Worm (Caenorhabditis elegans) whole organism, L4 larva: ENCODE measurements around the gene C17H11.1.
"Not testable (repeated sequence)": the region's sequence is repeated elsewhere in the genome, so short reads cannot be mapped to it uniquely, and the experiment has no call there.

Experiments used
- D1046.2 ChIP-seq: fragments of 200-800 bp; sonication (Bioruptor generic); IDR thresholded peaks from 2 replicates; pipeline ENCODE4 v1.3.6; 2022; ENCODE audit warnings: missing genetic modification characterization, missing compliant biosample characterization
- F26F4.8 ChIP-seq: fragments of 200-800 bp; sonication (Bioruptor generic); conservative IDR thresholded peaks from 2 replicates; pipeline ENCODE4 v1.3.6; 2022; ENCODE audit warnings: missing genetic modification characterization, missing compliant biosample characterization
- T20F7.1 ChIP-seq: fragments of 200-800 bp; sonication (Bioruptor generic); optimal IDR thresholded peaks from 2 replicates; lab custom pipeline; 2018; ENCODE audit warnings: mild to moderate bottlenecking, missing genetic modification characterization, missing compliant biosample characterization
- T26A8.4 ChIP-seq: fragments of 200-800 bp; sonication (Bioruptor generic); IDR thresholded peaks from 2 replicates; pipeline ENCODE4 v1.3.6; 2022; ENCODE audit warnings: missing genetic modification characterization, missing compliant biosample characterization
- Y48G9A.11 ChIP-seq: fragments of 200-800 bp; sonication (Bioruptor generic); IDR thresholded peaks from 2 replicates; pipeline ENCODE4 v1.3.6; 2022; ENCODE audit warnings: missing genetic modification reagents, missing genetic modification characterization, missing compliant biosample characterization
- Y5F2A.4 ChIP-seq: fragments of 200-800 bp; sonication (Bioruptor generic); optimal IDR thresholded peaks from 2 replicates; lab custom pipeline; 2018; ENCODE audit warnings: mild to moderate bottlenecking, missing genetic modification characterization, missing compliant biosample characterization
- arid-1 ChIP-seq: fragments of 200-800 bp; sonication (Bioruptor generic); conservative IDR thresholded peaks from 2 replicates; pipeline ENCODE4 v1.3.6; 2022; ENCODE audit warnings: missing genetic modification reagents, missing genetic modification characterization, missing compliant biosample characterization
- ctbp-1 ChIP-seq: fragments of 200-800 bp; sonication (Bioruptor generic); IDR thresholded peaks from 2 replicates; pipeline ENCODE4 v1.3.6; 2022; ENCODE audit warnings: missing genetic modification reagents, missing genetic modification characterization, missing compliant biosample characterization
- daf-16 ChIP-seq, 3 experiments: sonication (generic microtip); optimal IDR thresholded peaks; 2 replicates each; lab custom pipeline; 2016 to 2017; ENCODE audit warnings: missing genetic modification characterization in 3 of 3, missing genetic modification reagents in 3 of 3, mild to moderate bottlenecking in 2 of 3, missing compliant biosample characterization in 2 of 3, missing biosample characterization in 1 of 3, moderate library complexity in 1 of 3
- dmd-6 ChIP-seq: fragments of 200-800 bp; sonication (Bioruptor generic); IDR thresholded peaks from 2 replicates; pipeline ENCODE4 v1.3.6; 2022; ENCODE audit warnings: missing genetic modification reagents, missing genetic modification characterization, missing compliant biosample characterization
- dmd-8 ChIP-seq: fragments of 200-800 bp; sonication (Bioruptor generic); IDR thresholded peaks from 2 replicates; pipeline ENCODE4 v1.3.6; 2022; ENCODE audit warnings: missing genetic modification characterization, missing compliant biosample characterization
- duxl-1 ChIP-seq: sonication (generic microtip); optimal IDR thresholded peaks from 2 replicates; lab custom pipeline; 2016; ENCODE audit warnings: mild to moderate bottlenecking, missing genetic modification characterization, moderate library complexity, missing compliant biosample characterization; ENCODE audit not compliant: poor library complexity
- dve-1 ChIP-seq: sonication (generic microtip); optimal IDR thresholded peaks from 2 replicates; lab custom pipeline; 2017; ENCODE audit warnings: antibody characterized with exemption, mild to moderate bottlenecking, missing genetic modification characterization, missing compliant biosample characterization; ENCODE audit not compliant: insufficient read depth
- egl-43 ChIP-seq: fragments of 200-800 bp; sonication (Bioruptor generic); IDR thresholded peaks from 2 replicates; pipeline ENCODE4 v1.3.6; 2022; ENCODE audit warnings: missing genetic modification reagents, missing genetic modification characterization, missing compliant biosample characterization
- hif-1 ChIP-seq, 2 experiments: sonication (generic microtip); optimal IDR thresholded peaks; 2 replicates each; lab custom pipeline; 2016 to 2017; ENCODE audit warnings: missing compliant biosample characterization in 2 of 2, missing genetic modification characterization in 2 of 2, missing genetic modification reagents in 2 of 2, missing genotype in 2 of 2, mild to moderate bottlenecking in 1 of 2
- hlh-11 ChIP-seq: fragments of 200-800 bp; sonication (Bioruptor generic); optimal IDR thresholded peaks from 2 replicates; lab custom pipeline; 2018; ENCODE audit warnings: mild to moderate bottlenecking, missing genetic modification characterization, missing compliant biosample characterization
- hlh-30 ChIP-seq: sonication (generic microtip); optimal IDR thresholded peaks from 2 replicates; lab custom pipeline; 2017; ENCODE audit warnings: antibody characterized with exemption, mild to moderate bottlenecking, missing genetic modification characterization, missing compliant biosample characterization; ENCODE audit not compliant: insufficient read depth
- hmg-1.1 ChIP-seq: fragments of 200-800 bp; sonication (Bioruptor generic); IDR thresholded peaks from 2 replicates; pipeline ENCODE4 v1.3.6; 2022; ENCODE audit warnings: missing genetic modification reagents, missing genetic modification characterization, missing compliant biosample characterization
- lim-7 ChIP-seq: fragments of 200-800 bp; sonication (Bioruptor generic); IDR thresholded peaks from 2 replicates; pipeline ENCODE4 v1.3.6; 2022; ENCODE audit warnings: missing genetic modification characterization, missing compliant biosample characterization
- lin-13 ChIP-seq: fragments of 150-350 bp; optimal IDR thresholded peaks from 2 replicates; lab custom pipeline; 2014; ENCODE audit warnings: missing biosample characterization, missing genetic modification reagents, missing genetic modification characterization
- lin-38 ChIP-seq: fragments of 200-800 bp; sonication (Bioruptor generic); IDR thresholded peaks from 2 replicates; pipeline ENCODE4 v1.3.6; 2022; ENCODE audit warnings: missing genetic modification reagents, missing genetic modification characterization, missing compliant biosample characterization
- lsy-2 ChIP-seq, 2 experiments: fragments of 150-350 bp in 1 of 2; sonication (generic microtip) in 1 of 2; optimal IDR thresholded peaks; 2 replicates each; lab custom pipeline; 2014 to 2017; ENCODE audit warnings: missing biosample characterization in 2 of 2, missing genetic modification characterization in 2 of 2
- madf-9 ChIP-seq: fragments of 200-800 bp; sonication (Bioruptor generic); conservative IDR thresholded peaks from 2 replicates; pipeline ENCODE4 v1.3.6; 2022; ENCODE audit warnings: missing genetic modification reagents, missing genetic modification characterization, missing compliant biosample characterization
- mep-1 ChIP-seq: fragments of 150-350 bp; sonication (generic microtip); optimal IDR thresholded peaks from 3 replicates; lab custom pipeline; 2014; ENCODE audit warnings: missing biosample characterization, missing genetic modification characterization
- mes-2 ChIP-seq: sonication (generic microtip); optimal IDR thresholded peaks from 2 replicates; lab custom pipeline; 2016; ENCODE audit warnings: missing genotype, mild to moderate bottlenecking, missing genetic modification characterization, missing compliant biosample characterization; ENCODE audit not compliant: poor library complexity, severe bottlenecking
- nhr-102 ChIP-seq: sonication (generic microtip); optimal IDR thresholded peaks from 2 replicates; lab custom pipeline; 2016; ENCODE audit warnings: mild to moderate bottlenecking, missing genetic modification characterization, moderate library complexity, missing compliant biosample characterization
- nhr-48 ChIP-seq: sonication (generic microtip); optimal IDR thresholded peaks from 2 replicates; lab custom pipeline; 2016; ENCODE audit warnings: mild to moderate bottlenecking, missing genetic modification characterization, missing compliant biosample characterization
- pha-4 ChIP-seq, 2 experiments: fragments of 150-350 bp in 1 of 2; fragments of 200-800 bp in 1 of 2; sonication (Bioruptor generic) in 1 of 2; IDR thresholded peaks in 1 of 2; optimal IDR thresholded peaks in 1 of 2; 2 replicates each; pipeline versions ENCODE4 v1.3.6 to Lab custom; 2014 to 2022; ENCODE audit warnings: missing genetic modification characterization in 2 of 2, missing genetic modification reagents in 2 of 2, missing biosample characterization in 1 of 2, missing compliant biosample characterization in 1 of 2
- rbr-2 ChIP-seq: sonication (generic microtip); optimal IDR thresholded peaks from 2 replicates; lab custom pipeline; 2016; ENCODE audit warnings: missing genotype, missing genetic modification characterization, missing compliant biosample characterization
- snpc-1.2 ChIP-seq: fragments of 200-800 bp; sonication (Bioruptor generic); IDR thresholded peaks from 2 replicates; pipeline ENCODE4 v1.3.6; 2022; ENCODE audit warnings: missing genetic modification reagents, missing genetic modification characterization, missing compliant biosample characterization
- spr-1 ChIP-seq: sonication (generic microtip); optimal IDR thresholded peaks from 2 replicates; lab custom pipeline; 2016; ENCODE audit warnings: mild to moderate bottlenecking, missing genetic modification characterization, missing compliant biosample characterization
- spr-3 ChIP-seq: fragments of 200-800 bp; sonication (Bioruptor generic); optimal IDR thresholded peaks from 2 replicates; lab custom pipeline; 2018; ENCODE audit warnings: mild to moderate bottlenecking, missing genetic modification characterization, missing compliant biosample characterization
- tra-1 ChIP-seq: fragments of 200-800 bp; sonication (Bioruptor generic); IDR thresholded peaks from 2 replicates; pipeline ENCODE4 v1.3.6; 2022; ENCODE audit warnings: missing genetic modification reagents, missing genetic modification characterization, missing compliant biosample characterization
- vab-7 ChIP-seq: fragments of 200-800 bp; sonication (Bioruptor generic); IDR thresholded peaks from 2 replicates; pipeline ENCODE4 v1.3.6; 2022; ENCODE audit warnings: missing genetic modification reagents, missing genetic modification characterization, missing compliant biosample characterization

C17H11.1 gene

DNA sequence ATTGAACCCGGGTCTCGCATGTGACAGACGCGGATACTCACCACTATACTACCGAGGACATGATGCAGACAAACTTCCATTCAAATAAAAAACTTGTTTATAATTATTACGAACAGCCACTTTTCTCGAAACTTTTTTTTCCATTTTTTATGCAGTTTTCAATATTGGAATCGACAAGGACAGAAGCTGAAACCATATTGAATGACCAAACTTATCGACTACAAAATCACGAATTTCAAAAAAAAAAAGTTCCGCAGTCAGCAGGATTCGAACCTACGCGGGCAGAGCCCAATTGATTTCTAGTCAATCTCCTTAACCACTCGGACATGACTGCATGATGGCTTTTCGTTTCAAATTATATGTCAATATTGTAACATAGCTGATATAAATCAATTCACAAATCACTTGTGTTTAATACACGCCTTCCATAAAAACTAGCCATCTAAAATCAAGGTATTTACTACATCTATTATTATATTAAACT lies 21.1 kb upstream of the C17H11.1 start (continued):
- TF ChIP-seq arid-1 (peak; percentile 58; the same call in 1 of the 2 replicates), dmd-6 (GFP tag; lab: Robert Waterston, UW) (peak; percentile 32; the same call in 1 of the 2 replicates), D1046.2 (GFP tag; lab: Robert Waterston, UW) (0 out of 2 replicates have a peak, but pooled peaks have one; percentile 23), T20F7.1 (GFP tag; lab: Kevin White, UChicago) (peak; percentile 34)

DNA sequence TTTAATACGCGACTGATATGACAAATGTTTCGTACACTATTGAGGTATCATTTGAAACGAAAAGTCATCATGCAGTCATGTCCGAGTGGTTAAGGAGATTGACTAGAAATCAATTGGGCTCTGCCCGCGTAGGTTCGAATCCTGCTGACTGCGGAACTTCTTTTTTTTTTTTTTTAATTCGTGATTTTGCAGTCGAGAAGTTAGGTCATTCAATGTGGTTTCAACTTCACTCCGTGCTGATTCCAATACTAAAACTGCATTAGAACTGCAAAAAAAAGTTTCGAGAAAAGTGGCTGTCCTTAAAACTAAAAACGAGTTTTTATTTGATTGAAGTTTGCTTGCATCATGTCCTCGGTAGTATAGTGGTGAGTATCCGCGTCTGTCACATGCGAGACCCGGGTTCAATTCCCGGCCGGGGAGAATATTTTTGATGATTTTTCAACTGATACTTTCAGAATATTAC lies 19.3 kb upstream of the C17H11.1 start:
- TF ChIP-seq lim-7 (GFP tag; lab: Robert Waterston, UW) (peak; percentile 56), tra-1 (GFP tag; lab: Robert Waterston, UW) (0 out of 2 replicates have a peak, but pooled peaks have one; percentile 29), nhr-102 (peak; percentile 8), hlh-30 (tag; lab: Kevin White, UChicago) (peak; percentile 86), mep-1 (tag; lab: Kevin White, UChicago) (peak; percentile 46), pha-4 (GFP tag; IDR thresholded peaks at IDR 0.05; lab: Robert Waterston, UW) (peak; percentile 53; the same call in 1 of the 2 replicates), spr-3 (peak; percentile 32), daf-16 (GFP tag; optimal IDR thresholded peaks at IDR 0.05; lab: Kevin White, UChicago) (peak in 1 of 2 experiments; percentile 69), daf-16 (tag; optimal IDR thresholded peaks at IDR 0.05; lab: Kevin White, UChicago) (peak; percentile 39), madf-9 (GFP tag; lab: Robert Waterston, UW) (peak; percentile 33; the same call in 1 of the 2 replicates), lsy-2 (tag; optimal IDR thresholded peaks at IDR 0.05; lab: Kevin White, UChicago) (peak in 1 of 2 experiments; percentile 11), spr-1 (tag; lab: Kevin White, UChicago) (peak; percentile 43), T20F7.1 (GFP tag; lab: Kevin White, UChicago) (peak; percentile 24), duxl-1 (peak; percentile 34), hif-1 (tag; optimal IDR thresholded peaks at IDR 0.05; lab: Kevin White, UChicago) (peak; percentile 14), T26A8.4 (peak; percentile 72; the same call in 1 of the 2 replicates), D1046.2 (GFP tag; lab: Robert Waterston, UW) (0 out of 2 replicates have a peak, but pooled peaks have one; percentile 4), lin-13 (peak; percentile 2), rbr-2 (peak; percentile 10), Y48G9A.11 (GFP tag; lab: Robert Waterston, UW) (peak; percentile 62), dmd-6 (GFP tag; lab: Robert Waterston, UW) (peak; percentile 30), vab-7 (GFP tag; lab: Robert Waterston, UW) (peak; percentile 24; the same call in 1 of the 2 replicates), dve-1 (peak; percentile 39), mes-2 (tag; lab: Kevin White, UChicago) (peak; percentile 55), nhr-48 (peak; percentile 61), hmg-1.1 (peak; percentile 44; the same call in 1 of the 2 replicates), hlh-11 (peak; percentile 3), egl-43 (GFP tag; lab: Robert Waterston, UW) (peak; percentile 82; the same call in 1 of the 2 replicates), snpc-1.2 (GFP tag; lab: Robert Waterston, UW) (peak; percentile 67; the same call in 1 of the 2 replicates), ctbp-1 (GFP tag; lab: Robert Waterston, UW) (peak; percentile 45; the same call in 1 of the 2 replicates), Y5F2A.4 (GFP tag; lab: Kevin White, UChicago) (peak; percentile 63), lin-38 (GFP tag; lab: Robert Waterston, UW) (peak; percentile 53), F26F4.8 (0 out of 2 replicates have a peak, but pooled peaks have one; percentile 48), dmd-8 (GFP tag; lab: Robert Waterston, UW) (0 out of 2 replicates have a peak, but pooled peaks have one; percentile 18)
- not testable (repeated sequence) for TF ChIP-seq pha-4 (tag; optimal IDR thresholded peaks at IDR 0.05; lab: Kevin White, UChicago)
- TF ChIP-seq, all 104 proteins: peak for 33; not testable (repeated sequence) for 71
